Worm (Caenorhabditis elegans): Measurements from ENCODE around the gene F45D3.2.

DNA sequence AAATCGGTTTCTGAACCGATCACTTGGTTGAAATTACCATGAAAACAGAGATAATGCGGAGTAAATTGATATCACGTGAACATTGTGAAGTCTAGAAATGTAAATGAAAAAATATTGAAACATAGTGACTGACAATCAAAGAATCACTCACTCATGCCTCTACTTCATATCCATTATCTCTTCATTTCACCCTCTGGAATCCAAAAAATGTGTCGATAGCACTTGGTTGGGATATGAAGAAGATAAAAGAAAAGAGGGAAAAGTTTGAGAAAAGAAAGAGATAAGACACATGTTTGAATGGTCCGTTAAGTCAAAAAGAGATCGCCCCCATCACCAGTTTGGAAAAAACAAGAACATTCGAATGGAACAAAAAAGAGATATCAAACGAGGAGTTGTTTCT, 23.1 kb upstream of the F45D3.2 start:
- TF ChIP-seq lsy-2 (tag; optimal IDR thresholded peaks at IDR 0.05) (no peak), unc-39 (tag; optimal IDR thresholded peaks at IDR 0.05) (no peak)

Data from whole organism, mixed stage, embryonic.